Fruit fly (Drosophila melanogaster) Kc167 (cell line): ENCODE data around the gene pxb.

Source experiments
- Myc ChIP-seq: fragments of >200 bp; optimal IDR thresholded peaks from 2 replicates; lab custom pipeline; 2017; ENCODE audit warnings: missing external identifiers
- Sin3A ChIP-seq: fragments of >200 bp; optimal IDR thresholded peaks from 2 replicates; lab custom pipeline; 2018; ENCODE audit warnings: missing external identifiers
- h ChIP-seq: fragments of >200 bp; optimal IDR thresholded peaks from 3 replicates; lab custom pipeline; 2018; ENCODE audit warnings: missing external identifiers
- insv ChIP-seq: fragments of >200 bp; optimal IDR thresholded peaks from 3 replicates; lab custom pipeline; 2018; ENCODE audit warnings: missing external identifiers

DNA sequence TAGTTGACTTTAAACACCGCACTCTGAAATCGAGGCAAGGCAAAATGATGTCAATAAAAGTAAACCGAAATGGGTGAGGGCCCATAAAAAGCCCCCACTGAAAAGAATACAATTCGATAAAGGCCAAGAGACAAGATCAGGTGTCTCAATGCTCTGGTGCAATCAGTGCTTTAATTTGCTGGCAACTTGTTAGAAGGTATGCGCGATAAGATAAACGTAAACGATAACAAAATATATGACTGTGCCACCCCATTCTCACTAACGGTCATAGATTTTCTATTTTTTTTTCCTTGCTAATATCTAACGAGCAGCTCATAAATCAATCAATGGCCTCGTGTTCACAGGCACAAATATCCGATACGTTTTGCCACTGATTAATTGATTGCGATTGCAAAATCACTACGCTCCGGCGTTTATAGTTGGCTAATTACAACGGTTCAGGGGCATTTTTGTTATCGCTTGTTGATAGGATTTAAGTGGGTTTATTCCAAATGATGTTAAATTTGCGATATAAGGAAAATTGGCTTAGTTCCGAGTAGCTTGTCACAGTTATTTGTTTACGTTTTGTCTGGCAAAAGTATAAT lies 30.6 kb downstream of the pxb start:
- no peak for TF ChIP-seq h (lab: Kevin White, UChicago)
- TF ChIP-seq Myc (lab: Kevin White, UChicago): no peak
- no peak for TF ChIP-seq insv (lab: Kevin White, UChicago)
- no peak for TF ChIP-seq Sin3A (lab: Kevin White, UChicago)
